Worm (Caenorhabditis elegans) whole organism, mixed stage, embryonic: Measurements from ENCODE around the gene spp-8.

Experiments
- ceh-43 ChIP-seq: fragments of 200-800 bp; sonication (Bioruptor generic); optimal IDR thresholded peaks from 2 replicates; lab custom pipeline; 2018; ENCODE audit warnings: mild to moderate bottlenecking, missing genetic modification characterization, moderate library complexity, missing compliant biosample characterization
- ces-1 ChIP-seq: fragments of 150-350 bp; optimal IDR thresholded peaks from 2 replicates; lab custom pipeline; 2014; ENCODE audit warnings: missing biosample characterization, missing genetic modification reagents, missing genetic modification characterization
- flh-1 ChIP-seq: fragments of 200-800 bp; sonication (Bioruptor generic); optimal IDR thresholded peaks from 2 replicates; lab custom pipeline; 2018; ENCODE audit warnings: mild to moderate bottlenecking, missing genetic modification characterization, moderate library complexity, missing compliant biosample characterization
- hlh-1 ChIP-seq: fragments of 150-350 bp; optimal IDR thresholded peaks from 2 replicates; lab custom pipeline; 2014; ENCODE audit warnings: missing biosample characterization, missing genetic modification reagents, missing genetic modification characterization
- mab-5 ChIP-seq: fragments of 150-350 bp; optimal IDR thresholded peaks from 2 replicates; lab custom pipeline; 2014; ENCODE audit warnings: missing biosample characterization, missing genetic modification characterization
- mep-1 ChIP-seq: fragments of 150-350 bp; optimal IDR thresholded peaks from 2 replicates; lab custom pipeline; 2017; ENCODE audit warnings: missing biosample characterization, missing genetic modification reagents, missing genetic modification characterization, inconsistent platforms
- mls-2 ChIP-seq: sonication (generic microtip); optimal IDR thresholded peaks from 2 replicates; lab custom pipeline; 2016; ENCODE audit warnings: mild to moderate bottlenecking, missing genetic modification characterization, moderate library complexity, missing compliant biosample characterization
- nhr-237 ChIP-seq: fragments of 150-350 bp; optimal IDR thresholded peaks from 2 replicates; lab custom pipeline; 2014; ENCODE audit warnings: missing biosample characterization, missing genetic modification characterization
- nhr-28 ChIP-seq: fragments of 150-350 bp; optimal IDR thresholded peaks from 2 replicates; lab custom pipeline; 2014; ENCODE audit warnings: missing biosample characterization, missing genetic modification characterization
- nhr-76 ChIP-seq: sonication (generic microtip); optimal IDR thresholded peaks from 2 replicates; lab custom pipeline; 2017; ENCODE audit warnings: missing biosample characterization, missing genetic modification characterization

spp-8 gene

ce11 chrIV:8532796-8533195 is 51.3 kb downstream of the spp-8 start:
- TF ChIP-seq ceh-43 (GFP tag; lab: Kevin White, UChicago) (no peak), nhr-237 (tag; lab: Kevin White, UChicago) (no peak), nhr-28 (tag; lab: Kevin White, UChicago) (no peak), ces-1 (GFP tag; lab: Kevin White, UChicago) (no peak), mls-2 (tag; lab: Kevin White, UChicago) (no peak), nhr-76 (tag; lab: Kevin White, UChicago) (no peak), mep-1 (tag; lab: Kevin White, UChicago) (no peak), hlh-1 (tag; lab: Kevin White, UChicago) (no peak), flh-1 (GFP tag; lab: Kevin White, UChicago) (no peak), mab-5 (tag; lab: Kevin White, UChicago) (no peak)
